Fruit fly (Drosophila melanogaster): ENCODE results near the gene tsg.

Gene tsg

DNA sequence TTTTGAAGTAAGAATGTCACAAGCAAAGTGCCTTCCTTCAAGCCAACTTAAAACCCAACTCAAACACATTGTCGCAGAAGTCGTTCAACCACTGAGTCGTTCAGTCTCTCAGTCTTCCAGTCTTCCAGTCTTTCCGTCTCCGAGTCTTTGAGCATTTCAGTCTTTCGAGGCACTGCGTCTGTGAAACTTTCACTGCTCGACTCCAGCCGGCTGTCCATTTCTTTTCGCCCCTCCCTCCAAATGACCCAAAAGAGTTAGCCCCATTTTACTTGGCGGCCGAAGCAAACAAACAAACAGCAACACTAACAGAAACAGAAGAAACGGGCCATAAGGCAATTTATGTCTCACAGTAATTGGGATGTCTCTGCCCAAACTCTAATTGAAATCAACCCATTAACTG is 12.3 kb upstream of the tsg start:
- TF ChIP-seq ci (GFP tag; IDR thresholded peaks at IDR 0.05) (0 out of 3 replicates have a peak, but pooled peaks have one; percentile 35), kni (GFP tag; optimal IDR thresholded peaks at IDR 0.05) (peak; percentile 44), dysf (GFP tag; IDR thresholded peaks at IDR 0.05) (no peak), Nf-YB (GFP tag; optimal IDR thresholded peaks at IDR 0.05) (no peak), Doc3 (GFP tag; IDR thresholded peaks at IDR 0.05; ENCODE audit: partially characterized antibody) (no peak), Blimp-1 (GFP tag; optimal IDR thresholded peaks at IDR 0.05) (peak; percentile 90)

DNA sequence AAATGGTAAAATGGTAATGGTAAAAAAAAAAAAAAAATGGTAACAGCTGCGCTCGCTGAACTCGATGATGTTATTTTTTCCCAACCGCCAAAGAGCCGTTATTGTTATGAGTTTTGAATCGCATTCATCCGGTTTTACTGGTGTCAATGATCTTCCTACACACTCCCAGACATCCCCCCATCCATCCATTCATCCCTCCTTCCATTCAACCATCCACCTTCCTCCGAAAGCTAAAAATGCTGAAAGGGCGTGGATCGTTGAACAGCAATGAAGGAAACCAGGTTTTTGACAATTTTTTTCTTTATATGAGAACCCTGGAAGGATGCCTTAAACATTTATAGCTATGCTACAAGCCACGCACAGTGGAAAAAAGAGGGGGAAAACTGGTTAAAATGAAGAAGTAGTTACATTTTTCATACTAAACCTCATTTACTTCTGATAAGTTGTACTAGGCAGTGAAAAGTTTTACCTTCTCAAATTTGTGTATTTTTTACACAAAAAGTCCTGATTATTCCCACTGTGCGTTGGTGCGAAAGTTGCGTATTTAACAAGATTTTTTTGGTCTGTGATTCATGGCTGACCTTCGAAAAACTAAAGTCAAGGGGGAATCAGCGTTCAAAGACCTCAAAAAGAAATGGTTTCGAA is 11.3 kb upstream of the tsg start:
- TF ChIP-seq seq (GFP tag; IDR thresholded peaks at IDR 0.05) (no peak), CG34422 (GFP tag; IDR thresholded peaks at IDR 0.05) (no peak), bab2 (GFP tag; optimal IDR thresholded peaks at IDR 0.05) (no peak), CG1792 (GFP tag; optimal IDR thresholded peaks at IDR 0.05) (no peak), PHDP (tag; optimal IDR thresholded peaks at IDR 0.05) (peak; percentile 20), Asciz (GFP tag; optimal IDR thresholded peaks at IDR 0.05) (no peak), cas (GFP tag; IDR thresholded peaks at IDR 0.05) (no peak), Dbx (GFP tag; IDR thresholded peaks at IDR 0.05) (no peak), NFAT (GFP tag; IDR thresholded peaks at IDR 0.05) (no peak), CrebB (tag; optimal IDR thresholded peaks at IDR 0.05) (no peak), CG7556 (GFP tag; optimal IDR thresholded peaks at IDR 0.05) (no peak), Optix (GFP tag; IDR thresholded peaks at IDR 0.05) (no peak), Ada2b (GFP tag; IDR thresholded peaks at IDR 0.05) (no peak), CG14441 (GFP tag; IDR thresholded peaks at IDR 0.05) (no peak), phol (tag; optimal IDR thresholded peaks at IDR 0.05) (peak; percentile 21), caup (GFP tag; optimal IDR thresholded peaks at IDR 0.05; ENCODE audit: severe bottlenecking) (no peak), CG15601 (tag; optimal IDR thresholded peaks at IDR 0.05) (no peak), CG5953 (GFP tag; IDR thresholded peaks at IDR 0.05) (no peak), CG10462 (GFP tag; optimal IDR thresholded peaks at IDR 0.05) (no peak), CG7987 (GFP tag; optimal IDR thresholded peaks at IDR 0.05) (no peak), D19B (GFP tag; optimal IDR thresholded peaks at IDR 0.05) (no peak), H15 (GFP tag; IDR thresholded peaks at IDR 0.05) (no peak), ranshi (GFP tag; IDR thresholded peaks at IDR 0.05) (no peak), CG11093 (GFP tag; IDR thresholded peaks at IDR 0.05) (no peak), CG30020 (tag; optimal IDR thresholded peaks at IDR 0.05) (no peak), sqz (GFP tag; optimal IDR thresholded peaks at IDR 0.05) (no peak), Dp (GFP tag; optimal IDR thresholded peaks at IDR 0.05) (no peak), CG12219 (GFP tag; optimal IDR thresholded peaks at IDR 0.05) (no peak), CG17359 (tag; optimal IDR thresholded peaks at IDR 0.05) (peak; percentile 35), Sin3A (optimal IDR thresholded peaks at IDR 0.05) (no peak), ro (GFP tag; IDR thresholded peaks at IDR 0.05) (no peak), org-1 (GFP tag; optimal IDR thresholded peaks at IDR 0.05) (no peak), ato (GFP tag; IDR thresholded peaks at IDR 0.05; ENCODE audit: partially characterized antibody) (no peak), cwo (GFP tag; optimal IDR thresholded peaks at IDR 0.05) (no peak), CG34376 (GFP tag; optimal IDR thresholded peaks at IDR 0.05) (no peak), CG1024 (GFP tag; IDR thresholded peaks at IDR 0.05) (no peak), CG1832 (GFP tag; optimal IDR thresholded peaks at IDR 0.05) (no peak), CG4424 (GFP tag; optimal IDR thresholded peaks at IDR 0.05) (no peak), nmo (GFP tag; optimal IDR thresholded peaks at IDR 0.05) (no peak), CG10979 (tag; optimal IDR thresholded peaks at IDR 0.05) (peak; percentile 16), CG4617 (GFP tag; optimal IDR thresholded peaks at IDR 0.05; ENCODE audit: borderline replicate concordance) (no peak), CG42726 (GFP tag; IDR thresholded peaks at IDR 0.05; ENCODE audit: partially characterized antibody) (no peak)
